2 fruit fly cellular contexts compared by ENCODE assay signal in the genomic region with DNA sequence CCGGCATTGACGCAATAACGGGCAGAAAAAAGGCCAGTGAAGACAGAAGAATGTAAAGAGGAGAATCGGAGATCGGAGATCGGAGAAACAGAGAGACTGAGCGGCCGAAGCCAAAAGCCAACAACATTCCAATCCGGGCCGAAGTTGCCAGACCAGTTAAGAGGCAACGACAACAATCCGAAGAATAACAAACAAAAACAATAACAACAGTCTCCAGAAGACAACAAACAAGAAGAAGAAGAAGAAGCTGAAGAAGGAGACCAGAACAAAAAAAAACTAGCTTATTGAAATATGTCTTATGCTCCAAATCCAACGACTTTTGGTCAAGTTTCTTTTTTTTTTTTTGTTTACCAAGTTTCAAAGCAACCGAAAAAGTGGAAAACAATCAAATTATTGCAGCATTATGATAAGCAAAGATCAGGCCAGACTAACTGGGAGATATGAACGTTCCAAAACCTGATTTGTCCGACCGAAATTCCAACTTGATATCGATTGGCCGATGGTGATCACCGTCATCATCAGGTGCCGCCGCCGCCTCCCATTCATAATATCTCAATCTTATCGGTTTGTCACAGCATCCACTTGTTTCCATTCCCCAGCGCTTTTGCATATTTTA.
TF ChIP-seq lines count a peak whose summit lies in the region.

No protein-coding gene starts in this region.

TF ChIP-seq in whole organism, embryonic, 481 proteins besides CTCF, POLR2A, EP300 and RAD21 (continued from another document):
- TF ChIP-seq ttk (GFP tag; IDR thresholded peaks at IDR 0.05; lab: Robert Waterston, UW): no peak
- TF ChIP-seq chinmo (GFP tag; IDR thresholded peaks at IDR 0.05; lab: Robert Waterston, UW; ENCODE audit: partially characterized antibody): peak; percentile 89; the same call in 3 of the 4 replicates
- TF ChIP-seq onecut (GFP tag; IDR thresholded peaks at IDR 0.05; lab: Robert Waterston, UW): peak; percentile 65
- peak; percentile 94 for TF ChIP-seq sd (tag; optimal IDR thresholded peaks at IDR 0.05; lab: Kevin White, UChicago)
- TF ChIP-seq Jarid2 (GFP tag; optimal IDR thresholded peaks at IDR 0.05; lab: Kevin White, UChicago): no peak
- TF ChIP-seq gcm (GFP tag; optimal IDR thresholded peaks at IDR 0.05; lab: Kevin White, UChicago): no peak
- TF ChIP-seq Fer3 (tag; optimal IDR thresholded peaks at IDR 0.05; lab: Kevin White, UChicago): no peak
- no peak for TF ChIP-seq CG11093 (GFP tag; IDR thresholded peaks at IDR 0.05; lab: Robert Waterston, UW)
- TF ChIP-seq Xrp1 (GFP tag; IDR thresholded peaks at IDR 0.05; lab: Robert Waterston, UW): no peak
- TF ChIP-seq CG13894 (tag; optimal IDR thresholded peaks at IDR 0.05; lab: Kevin White, UChicago): peak; percentile 47
- TF ChIP-seq vnd (GFP tag; IDR thresholded peaks at IDR 0.05; lab: Robert Waterston, UW; ENCODE audit: partially characterized antibody): no peak
- no peak for TF ChIP-seq CG1603 (tag; optimal IDR thresholded peaks at IDR 0.05; lab: Kevin White, UChicago)
- no peak for TF ChIP-seq br (optimal IDR thresholded peaks at IDR 0.05; lab: Kevin White, UChicago)
- TF ChIP-seq CG6791 (GFP tag; IDR thresholded peaks at IDR 0.05; lab: Robert Waterston, UW; ENCODE audit: partially characterized antibody): 0 out of 3 replicates have a peak, but pooled peaks have one; percentile 24
- TF ChIP-seq z (GFP tag; IDR thresholded peaks at IDR 0.05; lab: Robert Waterston, UW): no peak

TF ChIP-seq in whole organism, prepupa, 60 proteins besides CTCF, POLR2A, EP300 and RAD21 (continued from another document):
- TF ChIP-seq CG8632 (GFP tag; optimal IDR thresholded peaks at IDR 0.05; lab: Kevin White, UChicago) (no peak), eg (GFP tag; IDR thresholded peaks at IDR 0.05; lab: Robert Waterston, UW) (no peak), Lpt (GFP tag; optimal IDR thresholded peaks at IDR 0.05; lab: Kevin White, UChicago) (no peak), CG7368 (GFP tag; optimal IDR thresholded peaks at IDR 0.05; lab: Kevin White, UChicago) (no peak), Eip75B (GFP tag; optimal IDR thresholded peaks at IDR 0.05; lab: Kevin White, UChicago) (peak; percentile 13), CG8119 (GFP tag; IDR thresholded peaks at IDR 0.05; lab: Robert Waterston, UW) (no peak), fd59A (GFP tag; optimal IDR thresholded peaks at IDR 0.05; lab: Kevin White, UChicago) (no peak), dac (GFP tag; optimal IDR thresholded peaks at IDR 0.05; lab: Kevin White, UChicago) (no peak), CG1621 (tag; optimal IDR thresholded peaks at IDR 0.05; lab: Kevin White, UChicago) (no peak), CG11294 (GFP tag; IDR thresholded peaks at IDR 0.05; lab: Robert Waterston, UW) (no peak), CG6792 (GFP tag; optimal IDR thresholded peaks at IDR 0.05; lab: Kevin White, UChicago) (no peak), CG4318 (GFP tag; optimal IDR thresholded peaks at IDR 0.05; lab: Kevin White, UChicago) (no peak), CG3919 (GFP tag; optimal IDR thresholded peaks at IDR 0.05; lab: Kevin White, UChicago) (no peak), ss (GFP tag; optimal IDR thresholded peaks at IDR 0.05; lab: Kevin White, UChicago) (peak; percentile 2 to 42), CG6276 (GFP tag; optimal IDR thresholded peaks at IDR 0.05; lab: Kevin White, UChicago) (no peak), acj6 (GFP tag; optimal IDR thresholded peaks at IDR 0.05; lab: Kevin White, UChicago) (no peak), svp (GFP tag; lab: Kevin White, UChicago) (no peak), Met (GFP tag; optimal IDR thresholded peaks at IDR 0.05; lab: Kevin White, UChicago) (no peak)
TF ChIP-seq in whole organism, prepupa: peak in this region for 5.
